Worm (Caenorhabditis elegans) whole organism, L4 larva: Measurements from ENCODE around the gene F28H6.8.

Experiments used
- R02D3.7 ChIP-seq: fragments of 150-350 bp; sonication (generic microtip); optimal IDR thresholded peaks from 3 replicates; lab custom pipeline; 2014; ENCODE audit warnings: missing biosample characterization, missing genetic modification characterization
- Y105C5A.15 ChIP-seq: fragments of 200-800 bp; sonication (Bioruptor generic); IDR thresholded peaks from 2 replicates; pipeline ENCODE4 v1.3.6; 2022; ENCODE audit warnings: missing genetic modification characterization, missing compliant biosample characterization
- ceh-62 ChIP-seq: sonication (generic microtip); optimal IDR thresholded peaks from 2 replicates; lab custom pipeline; 2017; ENCODE audit warnings: missing biosample characterization, missing genetic modification characterization
- dpl-1 ChIP-seq: fragments of 150-350 bp; optimal IDR thresholded peaks from 2 replicates; lab custom pipeline; 2014; ENCODE audit warnings: missing biosample characterization, missing genetic modification reagents, missing genetic modification characterization
- fos-1 ChIP-seq: fragments of 150-350 bp; optimal IDR thresholded peaks from 2 replicates; lab custom pipeline; 2014; ENCODE audit warnings: missing biosample characterization, missing genetic modification characterization
- nhr-28 ChIP-seq: fragments of 150-350 bp; optimal IDR thresholded peaks from 2 replicates; lab custom pipeline; 2014; ENCODE audit warnings: missing biosample characterization, missing genetic modification characterization
- snpc-4 ChIP-seq: fragments of 150-350 bp; optimal IDR thresholded peaks from 2 replicates; lab custom pipeline; 2014; ENCODE audit warnings: missing biosample characterization, missing genetic modification characterization
- spr-1 ChIP-seq: sonication (generic microtip); optimal IDR thresholded peaks from 2 replicates; lab custom pipeline; 2016; ENCODE audit warnings: mild to moderate bottlenecking, missing genetic modification characterization, missing compliant biosample characterization
- unc-130 ChIP-seq: sonication (generic microtip); optimal IDR thresholded peaks from 2 replicates; lab custom pipeline; 2016; ENCODE audit warnings: missing genetic modification reagents, missing genetic modification characterization, missing compliant biosample characterization

- TF ChIP-seq snpc-4 (tag; lab: Kevin White, UChicago) (no peak), spr-1 (tag; lab: Kevin White, UChicago) (no peak), nhr-28 (tag; lab: Kevin White, UChicago) (no peak), unc-130 (GFP tag; lab: Kevin White, UChicago) (no peak), ceh-62 (tag; lab: Kevin White, UChicago) (no peak), fos-1 (tag; lab: Kevin White, UChicago) (no peak), R02D3.7 (tag; lab: Kevin White, UChicago) (no peak), Y105C5A.15 (GFP tag; lab: Robert Waterston, UW) (no peak), dpl-1 (GFP tag; lab: Kevin White, UChicago) (no peak)
Observed at ce11 chrX:14175740-14176139, 41.6 kb upstream of the F28H6.8 start, which contains the start of gene C37E2.2.
